Fruit fly (Drosophila melanogaster) whole organism, adult: ENCODE data around the gene CG1213.

Experiments used
- CG12768 ChIP-seq: fragments of 200-800 bp; sonication (Bioruptor generic); optimal IDR thresholded peaks from 2 replicates; lab custom pipeline; 2017; ENCODE audit warnings: missing biosample characterization, missing genetic modification characterization, mild to moderate bottlenecking, moderate library complexity, missing genetic modification reagents
- CG5204 ChIP-seq: fragments of 200-800 bp; sonication (Bioruptor generic); optimal IDR thresholded peaks from 2 replicates; lab custom pipeline; 2016; ENCODE audit warnings: missing biosample characterization, missing genetic modification characterization
- CG7045 ChIP-seq: fragments of 200-800 bp; sonication (Bioruptor generic); optimal IDR thresholded peaks from 2 replicates; lab custom pipeline; 2017; ENCODE audit warnings: missing biosample characterization, mild to moderate bottlenecking, missing genetic modification characterization
- Crg-1 ChIP-seq: fragments of 200-800 bp; sonication (Bioruptor generic); optimal IDR thresholded peaks from 2 replicates; lab custom pipeline; 2016; ENCODE audit warnings: missing biosample characterization, missing genetic modification characterization
- Mnt ChIP-seq: fragments of 200-800 bp; sonication (Bioruptor generic); optimal IDR thresholded peaks from 2 replicates; lab custom pipeline; 2016; ENCODE audit warnings: missing biosample characterization, mild to moderate bottlenecking, missing genetic modification characterization
- bab1 ChIP-seq: fragments of 200-800 bp; sonication (Bioruptor generic); optimal IDR thresholded peaks from 3 replicates; lab custom pipeline; 2019; ENCODE audit warnings: missing biosample characterization, mild to moderate bottlenecking, missing genetic modification characterization, moderate library complexity
- cnc ChIP-seq, 2 experiments: fragments of >200 bp; optimal IDR thresholded peaks; 2 replicates each; lab custom pipeline; 2017
- kay ChIP-seq: fragments of 200-800 bp; sonication (Bioruptor generic); peaks from one replicate; lab custom pipeline; 2016; ENCODE audit warnings: missing biosample characterization, missing genetic modification characterization, borderline replicate concordance
- ovo ChIP-seq: fragments of 200-800 bp; sonication (Bioruptor generic); optimal IDR thresholded peaks from 2 replicates; lab custom pipeline; 2016; ENCODE audit warnings: missing biosample characterization, missing genetic modification characterization
- tj ChIP-seq: fragments of 200-800 bp; sonication (Bioruptor generic); optimal IDR thresholded peaks from 3 replicates; lab custom pipeline; 2017; ENCODE audit warnings: missing biosample characterization, mild to moderate bottlenecking, missing genetic modification characterization, moderate library complexity

DNA sequence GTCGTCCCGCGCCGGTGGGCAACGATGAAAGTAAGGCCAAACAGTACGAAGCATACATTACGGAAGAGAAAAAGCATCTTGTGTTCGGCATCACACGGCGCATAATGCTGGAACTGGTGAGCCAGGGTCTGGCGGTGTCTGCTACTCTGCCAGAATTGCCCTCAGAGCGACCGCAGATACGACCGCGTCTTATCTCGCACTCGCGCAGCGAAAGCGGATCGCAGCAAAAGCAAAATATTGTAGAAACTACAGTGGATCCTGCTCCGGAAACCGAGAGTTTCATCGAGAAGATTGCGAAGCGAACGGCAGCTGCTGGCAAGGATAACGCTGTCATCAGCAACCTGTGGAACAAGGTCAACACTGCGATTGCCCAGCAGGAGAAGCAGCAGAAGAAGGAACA lies 43.3 kb upstream of the CG1213 start:
- TF ChIP-seq ovo (GFP tag; lab: Kevin White, UChicago) (no peak), CG5204 (GFP tag; lab: Kevin White, UChicago) (no peak), bab1 (GFP tag; lab: Kevin White, UChicago) (no peak), kay (GFP tag; lab: Kevin White, UChicago) (no peak), cnc (optimal IDR thresholded peaks at IDR 0.05; lab: Kevin White, UChicago) (no peak), tj (GFP tag; lab: Kevin White, UChicago) (no peak), Mnt (no peak), CG7045 (GFP tag; lab: Kevin White, UChicago) (no peak), Crg-1 (no peak), CG12768 (GFP tag; lab: Kevin White, UChicago) (no peak)
